Fruit fly (Drosophila melanogaster) whole organism, wandering third instar larva: ENCODE results near the gene CG13284.

ENCODE experiments used
- CG32264 ChIP-seq: fragments of 200-800 bp; sonication (Bioruptor generic); optimal IDR thresholded peaks from 2 replicates; lab custom pipeline; 2016; ENCODE audit warnings: missing biosample characterization, missing genetic modification characterization
- HLH106 ChIP-seq: fragments of 200-800 bp; optimal IDR thresholded peaks from 3 replicates; lab custom pipeline; 2019; ENCODE audit warnings: missing biosample characterization, mild to moderate bottlenecking, missing genetic modification characterization, moderate library complexity
- Hr78 ChIP-seq: fragments of >200 bp; optimal IDR thresholded peaks from 2 replicates; lab custom pipeline; 2017; ENCODE audit warnings: missing biosample characterization, missing genetic modification characterization
- Myc ChIP-seq: fragments of >200 bp; optimal IDR thresholded peaks from 2 replicates; lab custom pipeline; 2017
- N ChIP-seq: fragments of >200 bp; optimal IDR thresholded peaks from 2 replicates; lab custom pipeline; 2018; ENCODE audit warnings: missing biosample characterization, missing external identifiers, missing genetic modification characterization
- Rel ChIP-seq, 2 experiments: fragments of 200-800 bp; sonication (Bioruptor generic) in 1 of 2; optimal IDR thresholded peaks; 2 replicates in 1 of 2; 3 replicates in 1 of 2; lab custom pipeline; 2016 to 2019; ENCODE audit warnings: mild to moderate bottlenecking in 2 of 2, missing biosample characterization in 2 of 2, missing genetic modification characterization in 2 of 2, moderate library complexity in 1 of 2
- ey ChIP-seq: fragments of 200-800 bp; sonication (Bioruptor generic); optimal IDR thresholded peaks from 2 replicates; lab custom pipeline; 2016; ENCODE audit warnings: missing biosample characterization, missing genetic modification characterization
- h ChIP-seq: fragments of 200-800 bp; sonication (Bioruptor generic); optimal IDR thresholded peaks from 3 replicates; lab custom pipeline; 2016; ENCODE audit warnings: missing biosample characterization, mild to moderate bottlenecking, missing genetic modification characterization
- lola ChIP-seq: fragments of >200 bp; optimal IDR thresholded peaks from 2 replicates; lab custom pipeline; 2017; ENCODE audit warnings: missing biosample characterization, missing genetic modification characterization
- pan ChIP-seq: fragments of >200 bp; optimal IDR thresholded peaks from 2 replicates; lab custom pipeline; 2017
- psq ChIP-seq: fragments of 200-800 bp; sonication (Bioruptor generic); optimal IDR thresholded peaks from 3 replicates; lab custom pipeline; 2017; ENCODE audit warnings: missing biosample characterization, mild to moderate bottlenecking, missing genetic modification characterization, moderate library complexity
- sage ChIP-seq: fragments of 200-800 bp; sonication (Bioruptor generic); optimal IDR thresholded peaks from 2 replicates; lab custom pipeline; 2016; ENCODE audit warnings: missing biosample characterization, mild to moderate bottlenecking, missing genetic modification characterization
- tai ChIP-seq: sonication (Bioruptor generic); optimal IDR thresholded peaks from 2 replicates; lab custom pipeline; 2016; ENCODE audit warnings: missing biosample characterization, missing genetic modification characterization

DNA sequence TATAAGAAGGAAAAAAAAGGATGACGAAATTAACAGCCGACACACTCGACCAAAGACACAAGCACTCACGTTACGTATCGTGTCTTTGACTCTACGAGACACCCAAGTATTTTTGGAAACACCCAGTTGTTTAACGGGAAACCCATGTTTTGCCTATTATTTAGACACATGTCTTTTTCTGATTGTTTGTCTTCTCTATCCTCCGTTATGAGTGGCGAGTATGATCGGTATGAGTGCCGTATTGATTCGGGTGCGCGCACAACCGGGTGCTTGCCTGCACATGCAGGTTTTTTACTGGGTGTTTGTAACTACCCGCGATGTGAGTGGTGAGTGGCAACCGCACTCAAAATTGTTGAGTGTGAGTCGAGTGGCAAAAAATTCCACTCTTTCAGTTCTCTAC is 10.6 kb upstream of the CG13284 start:
- TF ChIP-seq lola, result no peak
- no peak for TF ChIP-seq pan (lab: Kevin White, UChicago)
- TF ChIP-seq Hr78 (GFP tag; lab: Kevin White, UChicago), result no peak
- no peak for TF ChIP-seq h (GFP tag; lab: Kevin White, UChicago)
- TF ChIP-seq sage (GFP tag; lab: Kevin White, UChicago), result no peak
- no peak for TF ChIP-seq psq (GFP tag; lab: Kevin White, UChicago)
- no peak for TF ChIP-seq N (GFP tag; lab: Kevin White, UChicago)
- TF ChIP-seq CG32264 (GFP tag; lab: Kevin White, UChicago), result no peak
- no peak for TF ChIP-seq ey (GFP tag; lab: Kevin White, UChicago)
- TF ChIP-seq Myc (lab: Kevin White, UChicago), result no peak
- TF ChIP-seq tai (GFP tag; lab: Kevin White, UChicago), result no peak
- no peak for TF ChIP-seq HLH106
- TF ChIP-seq Rel (GFP tag; optimal IDR thresholded peaks at IDR 0.05; lab: Kevin White, UChicago), result no peak
- no peak for TF ChIP-seq Rel (tag; optimal IDR thresholded peaks at IDR 0.05; lab: Kevin White, UChicago)
